Fruit fly (Drosophila melanogaster) whole organism, embryonic: ENCODE results near the gene CG14082.

ENCODE experiments used
- Adf1 ChIP-seq: fragments of 200-800 bp; sonication (Bioruptor generic); IDR thresholded peaks from 2 replicates; pipeline ENCODE4 v1.3.6; 2022; ENCODE audit warnings: missing biosample characterization, missing genetic modification characterization
- CG12219 ChIP-seq: fragments of 200-800 bp; sonication (Bioruptor generic); optimal IDR thresholded peaks from 3 replicates; lab custom pipeline; 2018; ENCODE audit warnings: missing biosample characterization, mild to moderate bottlenecking, missing genetic modification characterization
- CG1233 ChIP-seq: fragments of 200-800 bp; sonication (Bioruptor generic); optimal IDR thresholded peaks from 4 replicates; lab custom pipeline; 2018; ENCODE audit warnings: missing biosample characterization, mild to moderate bottlenecking, missing genetic modification characterization
- CG12659 ChIP-seq: fragments of 200-800 bp; sonication (Bioruptor generic); optimal IDR thresholded peaks from 3 replicates; lab custom pipeline; 2017; ENCODE audit warnings: mild to moderate bottlenecking, missing biosample characterization, missing genetic modification reagents, missing genetic modification characterization
- CG12769 ChIP-seq: fragments of 200-800 bp; sonication (Bioruptor generic); optimal IDR thresholded peaks from 2 replicates; lab custom pipeline; 2019; ENCODE audit warnings: missing biosample characterization, mild to moderate bottlenecking, missing genetic modification characterization, moderate library complexity
- CG13123 ChIP-seq: fragments of 200-800 bp; sonication (Bioruptor generic); optimal IDR thresholded peaks from 2 replicates; lab custom pipeline; 2016; ENCODE audit warnings: missing biosample characterization, missing genetic modification characterization
- CG13424 ChIP-seq: fragments of 200-800 bp; sonication (Bioruptor generic); optimal IDR thresholded peaks from 2 replicates; lab custom pipeline; 2019; ENCODE audit warnings: missing biosample characterization, mild to moderate bottlenecking, missing genetic modification characterization, moderate library complexity
- CG15011 ChIP-seq: fragments of 200-800 bp; sonication (Bioruptor generic); optimal IDR thresholded peaks from 3 replicates; lab custom pipeline; 2018; ENCODE audit warnings: missing biosample characterization, mild to moderate bottlenecking, missing genetic modification characterization
- CG17385 ChIP-seq: fragments of 200-800 bp; sonication (Bioruptor generic); optimal IDR thresholded peaks from 3 replicates; lab custom pipeline; 2018; ENCODE audit warnings: missing biosample characterization, mild to moderate bottlenecking, missing genetic modification characterization
- CG18599 ChIP-seq: fragments of 200-800 bp; sonication (Bioruptor generic); optimal IDR thresholded peaks from 3 replicates; lab custom pipeline; 2017; ENCODE audit warnings: missing biosample characterization, missing genetic modification characterization, mild to moderate bottlenecking, moderate library complexity, missing genetic modification reagents
- CG2199 ChIP-seq: fragments of 200-800 bp; sonication (Bioruptor generic); IDR thresholded peaks from 3 replicates; pipeline ENCODE4 v1.3.6; 2022; ENCODE audit warnings: missing biosample characterization, missing genetic modification characterization
- CG30403 ChIP-seq: fragments of 200-800 bp; sonication (Bioruptor generic); optimal IDR thresholded peaks from 3 replicates; lab custom pipeline; 2016; ENCODE audit warnings: missing biosample characterization, missing genetic modification characterization
- CG32532 ChIP-seq: fragments of 200-800 bp; sonication (Bioruptor generic); IDR thresholded peaks from 2 replicates; pipeline ENCODE4 v1.3.6; 2022; ENCODE audit warnings: missing biosample characterization, missing genetic modification characterization
- CG5180 ChIP-seq: fragments of 200-800 bp; sonication (Bioruptor generic); optimal IDR thresholded peaks from 3 replicates; lab custom pipeline; 2017; ENCODE audit warnings: missing biosample characterization, missing genetic modification characterization, mild to moderate bottlenecking, moderate library complexity, missing genetic modification reagents
- CG8290 ChIP-seq, 3 experiments: fragments of 200-800 bp; sonication (Bioruptor generic); optimal IDR thresholded peaks; 2 replicates each; lab custom pipeline; 2016 to 2019; ENCODE audit warnings: missing biosample characterization in 3 of 3, missing genetic modification characterization in 3 of 3, mild to moderate bottlenecking in 2 of 3, moderate library complexity in 1 of 3
- CG9609 ChIP-seq: fragments of 200-800 bp; sonication (Bioruptor generic); optimal IDR thresholded peaks from 3 replicates; lab custom pipeline; 2016; ENCODE audit warnings: missing biosample characterization, missing genetic modification characterization
- CG9932 ChIP-seq: fragments of 200-800 bp; sonication (Bioruptor generic); IDR thresholded peaks from 2 replicates; pipeline ENCODE4 v1.3.6; 2022; ENCODE audit warnings: missing biosample characterization, missing genetic modification characterization
- Dip3 ChIP-seq: fragments of 200-800 bp; sonication (Bioruptor generic); optimal IDR thresholded peaks from 3 replicates; lab custom pipeline; 2016; ENCODE audit warnings: missing biosample characterization, missing genetic modification characterization
- Dref ChIP-seq: fragments of 200-800 bp; sonication (Bioruptor generic); IDR thresholded peaks from 2 replicates; pipeline ENCODE4 v1.3.6; 2022; ENCODE audit warnings: missing biosample characterization, missing genetic modification characterization
- Ets65A ChIP-seq: fragments of 200-800 bp; sonication (Bioruptor generic); peaks from one replicate; lab custom pipeline; 2016; ENCODE audit warnings: missing biosample characterization, missing genetic modification characterization
- HLH54F ChIP-seq: fragments of 200-800 bp; sonication (Bioruptor generic); optimal IDR thresholded peaks from 3 replicates; lab custom pipeline; 2016; ENCODE audit warnings: missing biosample characterization, missing genetic modification characterization
- HmgZ ChIP-seq: fragments of 200-800 bp; sonication (Bioruptor generic); optimal IDR thresholded peaks from 2 replicates; lab custom pipeline; 2018; ENCODE audit warnings: missing biosample characterization, mild to moderate bottlenecking, missing genetic modification characterization
- Hmr ChIP-seq: fragments of 200-800 bp; sonication (Bioruptor generic); optimal IDR thresholded peaks from 3 replicates; lab custom pipeline; 2017; ENCODE audit warnings: mild to moderate bottlenecking, missing biosample characterization, missing genetic modification reagents, missing genetic modification characterization
- NfI ChIP-seq: fragments of 200-800 bp; sonication (Bioruptor generic); optimal IDR thresholded peaks from 3 replicates; lab custom pipeline; 2018; ENCODE audit warnings: missing biosample characterization, mild to moderate bottlenecking, missing genetic modification characterization, moderate library complexity
- PHDP ChIP-seq: fragments of 200-800 bp; sonication (Bioruptor generic); optimal IDR thresholded peaks from 3 replicates; lab custom pipeline; 2018; ENCODE audit warnings: missing biosample characterization, mild to moderate bottlenecking, missing genetic modification characterization, moderate library complexity
- Sox102F ChIP-seq: fragments of 200-800 bp; sonication (Bioruptor generic); optimal IDR thresholded peaks from 2 replicates; lab custom pipeline; 2018; ENCODE audit warnings: missing biosample characterization, mild to moderate bottlenecking, missing genetic modification characterization, moderate library complexity
- Stat92E ChIP-seq, 3 experiments: fragments of >200 bp in 2 of 3; fragments of 200-800 bp in 1 of 3; sonication (Bioruptor generic) in 1 of 3; optimal IDR thresholded peaks; 2 replicates each; lab custom pipeline; 2017 to 2019; ENCODE audit warnings: missing biosample characterization in 3 of 3, missing genetic modification characterization in 3 of 3, mild to moderate bottlenecking in 1 of 3, moderate library complexity in 1 of 3
- ac ChIP-seq: fragments of 200-800 bp; sonication (Bioruptor generic); optimal IDR thresholded peaks from 3 replicates; lab custom pipeline; 2017; ENCODE audit warnings: missing biosample characterization, mild to moderate bottlenecking, missing genetic modification characterization
- ato ChIP-seq: fragments of 200-800 bp; sonication (Bioruptor generic); IDR thresholded peaks from 2 replicates; pipeline ENCODE4 v1.3.6; 2022; ENCODE audit warnings: missing biosample characterization, missing genetic modification characterization; ENCODE audit not compliant: partially characterized antibody
- bcd ChIP-seq: fragments of 200-800 bp; sonication (Bioruptor generic); optimal IDR thresholded peaks from 2 replicates; lab custom pipeline; 2017; ENCODE audit warnings: missing biosample characterization, mild to moderate bottlenecking, missing genetic modification characterization
- cas ChIP-seq: fragments of 200-800 bp; sonication (Bioruptor generic); IDR thresholded peaks from 2 replicates; pipeline ENCODE4 v1.3.6; 2022; ENCODE audit warnings: missing biosample characterization, missing genetic modification characterization
- caup ChIP-seq: fragments of 200-800 bp; sonication (Bioruptor generic); optimal IDR thresholded peaks from 3 replicates; lab custom pipeline; 2017; ENCODE audit warnings: missing biosample characterization, mild to moderate bottlenecking, missing genetic modification characterization, moderate library complexity; ENCODE audit not compliant: severe bottlenecking
- dmrt99B ChIP-seq: fragments of 200-800 bp; sonication (Bioruptor generic); optimal IDR thresholded peaks from 2 replicates; lab custom pipeline; 2018; ENCODE audit warnings: missing biosample characterization, mild to moderate bottlenecking, missing genetic modification characterization, moderate library complexity
- dysf ChIP-seq: fragments of 200-800 bp; sonication (Bioruptor generic); IDR thresholded peaks from 3 replicates; pipeline ENCODE4 v1.3.6; 2022; ENCODE audit warnings: missing biosample characterization, missing genetic modification characterization
- eve ChIP-seq, 2 experiments: fragments of >200 bp; optimal IDR thresholded peaks; 2 replicates each; lab custom pipeline; 2017; ENCODE audit warnings: missing biosample characterization in 2 of 2, missing genetic modification characterization in 2 of 2
- eyg ChIP-seq: fragments of 200-800 bp; sonication (Bioruptor generic); optimal IDR thresholded peaks from 3 replicates; lab custom pipeline; 2016; ENCODE audit warnings: missing biosample characterization, missing genetic modification characterization
- fd3F ChIP-seq: fragments of 200-800 bp; sonication (Bioruptor generic); optimal IDR thresholded peaks from 2 replicates; lab custom pipeline; 2018; ENCODE audit warnings: missing biosample characterization, mild to moderate bottlenecking, missing genetic modification characterization, moderate library complexity
- fd96Cb ChIP-seq: fragments of 200-800 bp; sonication (Bioruptor generic); optimal IDR thresholded peaks from 2 replicates; lab custom pipeline; 2018; ENCODE audit warnings: missing biosample characterization, mild to moderate bottlenecking, missing genetic modification characterization, moderate library complexity
- gem ChIP-seq: fragments of 200-800 bp; sonication (Bioruptor generic); optimal IDR thresholded peaks from 2 replicates; lab custom pipeline; 2019; ENCODE audit warnings: missing biosample characterization, mild to moderate bottlenecking, missing genetic modification characterization, moderate library complexity
- jing ChIP-seq: fragments of 200-800 bp; sonication (Bioruptor generic); optimal IDR thresholded peaks from 2 replicates; lab custom pipeline; 2018; ENCODE audit warnings: missing biosample characterization, mild to moderate bottlenecking, missing genetic modification characterization
- jumu ChIP-seq: fragments of 200-800 bp; sonication (Bioruptor generic); optimal IDR thresholded peaks from 3 replicates; lab custom pipeline; 2016; ENCODE audit warnings: missing biosample characterization, missing genetic modification characterization
- lilli ChIP-seq: fragments of 200-800 bp; sonication (Bioruptor generic); optimal IDR thresholded peaks from 3 replicates; lab custom pipeline; 2016; ENCODE audit warnings: missing biosample characterization, missing genetic modification characterization
- pfk ChIP-seq: fragments of 200-800 bp; sonication (Bioruptor generic); optimal IDR thresholded peaks from 2 replicates; lab custom pipeline; 2018; ENCODE audit warnings: missing biosample characterization, mild to moderate bottlenecking, missing genetic modification characterization, moderate library complexity
- slbo ChIP-seq: fragments of 200-800 bp; sonication (Bioruptor generic); IDR thresholded peaks from 2 replicates; pipeline ENCODE4 v1.3.6; 2022; ENCODE audit warnings: missing biosample characterization, missing genetic modification characterization
- sr ChIP-seq: fragments of 200-800 bp; sonication (Bioruptor generic); IDR thresholded peaks from 3 replicates; pipeline ENCODE4 v1.3.6; 2022; ENCODE audit warnings: missing biosample characterization, missing genetic modification characterization
- unpg ChIP-seq: fragments of 200-800 bp; sonication (Bioruptor generic); optimal IDR thresholded peaks from 3 replicates; lab custom pipeline; 2018; ENCODE audit warnings: missing biosample characterization, mild to moderate bottlenecking, missing genetic modification characterization, moderate library complexity
- vnd ChIP-seq: fragments of 200-800 bp; sonication (Bioruptor generic); IDR thresholded peaks from 3 replicates; pipeline ENCODE4 v1.3.6; 2022; ENCODE audit warnings: missing biosample characterization, missing genetic modification characterization; ENCODE audit not compliant: partially characterized antibody

CG14082 gene

DNA sequence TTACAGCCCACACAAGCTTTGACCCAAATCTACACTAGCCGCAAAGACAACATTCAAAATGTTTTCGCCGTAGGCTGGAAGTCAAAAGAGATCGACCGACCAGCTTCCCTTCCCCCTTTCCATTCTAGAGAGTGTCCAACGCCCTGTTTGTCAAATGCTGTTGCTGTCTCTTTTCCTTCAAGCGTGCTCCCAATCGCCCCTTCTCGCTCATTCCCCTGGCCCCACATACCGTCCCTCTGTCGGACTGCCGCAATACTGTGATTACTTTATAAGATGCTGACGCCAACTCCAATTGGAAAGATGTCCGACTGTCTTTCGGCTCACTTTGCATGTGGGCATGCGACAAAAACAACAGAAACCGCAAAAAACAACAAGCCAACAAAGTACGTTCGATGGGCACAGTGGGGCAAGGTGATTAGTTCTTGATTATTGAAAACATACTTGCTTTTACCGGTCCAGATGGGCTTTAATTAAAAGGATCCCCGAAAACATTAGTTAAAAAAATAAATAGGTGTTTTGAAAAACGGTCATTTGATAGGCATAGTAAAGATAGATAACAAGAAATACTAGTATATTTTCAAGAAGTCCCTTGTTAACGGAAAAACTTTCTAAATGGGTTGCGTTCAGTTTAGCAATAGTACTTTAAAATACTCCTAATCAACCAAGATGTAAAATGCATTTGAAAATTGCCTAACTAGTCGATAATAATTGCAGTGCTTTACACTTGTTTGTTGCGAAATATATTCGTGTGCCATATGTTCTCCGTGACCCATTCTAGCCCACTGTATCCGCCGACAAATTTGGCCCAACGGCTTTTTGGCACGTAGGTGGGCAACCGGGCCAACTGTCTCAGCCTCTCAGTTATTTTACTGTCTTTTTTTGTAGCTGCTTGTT is 58.7 kb downstream of the CG14082 start (continued):
- TF ChIP-seq CG15011 (GFP tag; lab: Kevin White, UChicago), result no peak
- TF ChIP-seq jing (GFP tag; lab: Kevin White, UChicago), result no peak
- no peak for TF ChIP-seq unpg (GFP tag; lab: Kevin White, UChicago)
- TF ChIP-seq HmgZ (tag; lab: Kevin White, UChicago), result no peak
- peak; percentile 12 for TF ChIP-seq fd3F
- no peak for TF ChIP-seq Dref (GFP tag; lab: Robert Waterston, UW)
- TF ChIP-seq CG12769 (tag; lab: Kevin White, UChicago), result peak; percentile 67
- no peak for TF ChIP-seq caup (GFP tag; lab: Kevin White, UChicago)
- no peak for TF ChIP-seq Stat92E (GFP tag; optimal IDR thresholded peaks at IDR 0.05; lab: Kevin White, UChicago)
- TF ChIP-seq gem (tag; lab: Kevin White, UChicago), result peak; percentile 66
- no peak for TF ChIP-seq CG8290 (GFP tag; optimal IDR thresholded peaks at IDR 0.05; lab: Kevin White, UChicago)
- peak in 1 of 2 experiments; percentile 8 for TF ChIP-seq CG8290 (tag; optimal IDR thresholded peaks at IDR 0.05; lab: Kevin White, UChicago)
- peak; percentile 14 for TF ChIP-seq HLH54F (GFP tag; lab: Kevin White, UChicago)
- peak; percentile 59 for TF ChIP-seq dmrt99B (tag; lab: Kevin White, UChicago)
- TF ChIP-seq CG18599 (GFP tag; lab: Kevin White, UChicago), result peak; percentile 37
- peak; percentile 16 for TF ChIP-seq Hmr (GFP tag; lab: Kevin White, UChicago)
- peak; percentile 14 for TF ChIP-seq NfI (GFP tag; lab: Kevin White, UChicago)
- no peak for TF ChIP-seq cas (GFP tag; lab: Robert Waterston, UW)
- TF ChIP-seq pfk, result no peak
- no peak for TF ChIP-seq ato (GFP tag; lab: Robert Waterston, UW)
- TF ChIP-seq CG12219, result peak; percentile 18
- TF ChIP-seq CG13424, result peak; percentile 26
- TF ChIP-seq dysf (GFP tag; lab: Robert Waterston, UW), result peak; percentile 19; the same call in 1 of the 3 replicates
- peak; percentile 56 for TF ChIP-seq CG30403 (GFP tag; lab: Kevin White, UChicago)
- no peak for TF ChIP-seq Dip3 (GFP tag; lab: Kevin White, UChicago)
- TF ChIP-seq CG9609 (GFP tag; lab: Kevin White, UChicago), result peak; percentile 28
- peak; percentile 11 for TF ChIP-seq jumu (GFP tag; lab: Kevin White, UChicago)
- TF ChIP-seq Ets65A (GFP tag; lab: Kevin White, UChicago), result peak; percentile 56
- no peak for TF ChIP-seq CG1233
- no peak for TF ChIP-seq CG13123 (GFP tag; lab: Kevin White, UChicago)
- TF ChIP-seq vnd (GFP tag; lab: Robert Waterston, UW), result no peak
- TF ChIP-seq CG12659 (GFP tag; lab: Kevin White, UChicago), result peak; percentile 44
- TF ChIP-seq lilli (GFP tag; lab: Kevin White, UChicago), result peak; percentile 50
- TF ChIP-seq Sox102F (GFP tag; lab: Kevin White, UChicago), result peak; percentile 36
- TF ChIP-seq CG32532, result no peak
- TF ChIP-seq bcd (GFP tag; lab: Kevin White, UChicago), result peak; percentile 45
- TF ChIP-seq CG9932 (GFP tag; lab: Robert Waterston, UW), result peak; percentile 27; the same call in 1 of the 2 replicates
- peak; percentile 24; the same call in 1 of the 3 replicates for TF ChIP-seq CG2199 (GFP tag; lab: Robert Waterston, UW)
- peak; percentile 38 for TF ChIP-seq eyg (GFP tag; lab: Kevin White, UChicago)
- peak; percentile 52 for TF ChIP-seq sr (GFP tag; lab: Robert Waterston, UW)
- no peak for TF ChIP-seq CG5180 (GFP tag; lab: Kevin White, UChicago)
- TF ChIP-seq PHDP (tag; lab: Kevin White, UChicago), result peak; percentile 17
- TF ChIP-seq slbo, result peak; percentile 23; the same call in 1 of the 2 replicates
- TF ChIP-seq Adf1, result no peak
- no peak for TF ChIP-seq ac (GFP tag; lab: Kevin White, UChicago)
- peak in 1 of 2 experiments; percentile 78 for TF ChIP-seq eve (GFP tag; optimal IDR thresholded peaks at IDR 0.05; lab: Kevin White, UChicago)
- TF ChIP-seq fd96Cb, result peak; percentile 21
- peak; percentile 14 for TF ChIP-seq CG17385 (GFP tag; lab: Kevin White, UChicago)
